Worm (Caenorhabditis elegans): ENCODE results near the gene Y77E11A.16.

Gene Y77E11A.16

DNA sequence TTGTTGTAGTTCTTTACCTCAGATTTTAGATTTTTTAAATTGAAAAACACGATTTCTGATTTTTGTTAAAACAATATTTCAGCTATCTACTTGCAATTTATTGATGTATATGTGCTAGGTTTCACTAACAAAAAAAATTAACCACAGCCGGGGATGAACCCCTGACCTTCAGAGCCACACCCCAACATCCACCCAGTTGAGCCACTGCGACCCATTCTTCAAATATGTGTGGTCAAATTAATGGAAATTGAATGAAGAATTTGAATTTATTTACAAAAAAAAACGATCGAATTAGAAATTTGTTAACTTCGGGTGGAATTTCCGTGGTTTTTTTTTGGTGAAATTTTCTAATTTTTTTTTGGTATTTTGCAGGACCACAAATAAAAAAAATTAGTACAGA lies 6.6 kb upstream of the Y77E11A.16 start:
- no peak for TF ChIP-seq tab-1 (GFP tag; IDR thresholded peaks at IDR 0.05)

DNA sequence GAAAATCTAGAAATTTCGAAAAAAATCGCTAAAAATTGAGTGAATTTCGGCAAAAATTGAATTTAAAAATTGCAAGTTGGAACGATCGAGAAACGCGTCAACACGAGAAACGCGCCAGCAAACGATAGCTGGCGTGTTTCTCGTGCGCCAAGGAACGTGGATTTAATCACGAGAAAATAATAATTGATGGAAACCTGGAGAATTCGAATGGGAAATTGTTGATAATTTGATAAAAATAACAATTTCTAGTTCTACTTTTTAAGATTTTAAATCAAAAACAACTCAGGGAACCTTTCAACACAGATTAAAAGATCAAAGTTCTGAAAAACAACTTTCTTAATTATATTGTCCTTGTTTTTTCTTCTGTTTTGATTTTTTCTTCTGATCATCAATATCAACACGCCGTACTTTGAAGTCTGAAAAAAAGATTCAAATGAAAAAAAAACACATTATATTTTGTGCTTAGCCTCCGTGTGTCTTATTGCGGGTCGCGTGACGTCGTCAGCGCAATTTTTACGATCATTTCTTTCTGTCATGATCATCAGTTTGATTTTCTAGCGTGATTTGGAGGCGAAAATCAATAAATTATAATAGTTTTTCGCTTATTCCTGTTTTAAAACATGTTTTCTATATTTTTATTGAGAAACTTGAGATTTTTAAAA lies 10.9 kb downstream of the Y77E11A.16 start, which contains the start of gene npp-20:
TSS of gene npp-20 (minus strand) at position 6 of the 662 bp plus-strand sequence.
- TF ChIP-seq tab-1 (GFP tag; IDR thresholded peaks at IDR 0.05) (no peak), T22C8.4 (GFP tag; IDR thresholded peaks at IDR 0.05) (no peak), ztf-23 (GFP tag; IDR thresholded peaks at IDR 0.05) (no peak), cog-1 (tag; optimal IDR thresholded peaks at IDR 0.05) (no peak), ref-1 (GFP tag; conservative IDR thresholded peaks at IDR 0.05) (no peak), ztf-29 (GFP tag; IDR thresholded peaks at IDR 0.05) (no peak), klf-2 (GFP tag; conservative IDR thresholded peaks at IDR 0.05) (no peak)

DNA sequence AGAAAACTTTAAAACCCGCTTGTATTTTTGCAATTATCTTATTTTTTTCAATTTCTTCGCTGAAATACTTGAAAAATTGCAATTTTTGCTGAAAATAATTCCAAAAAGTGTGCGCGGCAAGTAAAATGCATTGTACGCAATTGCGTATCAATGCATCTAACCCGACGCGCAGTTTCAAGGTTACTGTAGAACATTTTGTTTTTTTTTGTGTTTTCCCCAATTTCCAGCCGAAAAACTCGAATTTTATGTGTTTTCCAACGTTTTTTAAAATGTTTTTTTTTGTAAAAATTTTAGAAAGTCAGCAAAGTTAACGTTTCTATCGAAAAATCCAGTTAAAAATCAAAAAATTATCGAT lies 11.4 kb downstream of the Y77E11A.16 start:
- TF ChIP-seq cog-1 (tag; optimal IDR thresholded peaks at IDR 0.05) (no peak), med-1 (GFP tag; optimal IDR thresholded peaks at IDR 0.05; ENCODE audit: insufficient read depth) (no peak), tab-1 (GFP tag; IDR thresholded peaks at IDR 0.05) (no peak), ztf-23 (GFP tag; IDR thresholded peaks at IDR 0.05) (no peak), T22C8.4 (GFP tag; IDR thresholded peaks at IDR 0.05) (no peak), ztf-29 (GFP tag; IDR thresholded peaks at IDR 0.05) (no peak), flt-1 (GFP tag; IDR thresholded peaks at IDR 0.05) (no peak), ref-1 (GFP tag; conservative IDR thresholded peaks at IDR 0.05) (no peak), klf-2 (GFP tag; conservative IDR thresholded peaks at IDR 0.05) (no peak)

DNA sequence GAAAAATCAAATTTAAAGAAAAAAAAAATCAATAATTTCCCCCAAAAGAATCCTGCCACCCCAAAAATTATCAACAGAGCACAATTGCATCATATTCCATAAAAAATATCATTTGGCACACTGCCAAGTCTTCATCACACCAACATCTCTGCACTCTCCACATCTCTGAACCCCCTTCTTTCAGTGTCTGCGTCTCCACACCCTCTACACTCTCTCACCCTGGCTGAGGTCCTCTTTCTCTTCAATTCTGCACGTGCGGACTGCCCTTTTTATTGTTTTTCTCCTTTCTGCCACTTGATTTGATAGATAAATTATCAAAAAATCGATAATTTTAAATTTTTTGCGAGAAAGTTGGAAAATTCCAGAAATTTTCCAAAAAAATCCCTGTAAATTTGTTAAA lies 12.2 kb downstream of the Y77E11A.16 start, which contains the start of gene hxk-3:
TSS of gene hxk-3 (plus strand) at position 179 of the 400 bp plus-strand sequence.
- TF ChIP-seq ref-1 (GFP tag; conservative IDR thresholded peaks at IDR 0.05) (peak; percentile 22; the same call in 1 of the 2 replicates), tab-1 (GFP tag; IDR thresholded peaks at IDR 0.05) (no peak)

DNA sequence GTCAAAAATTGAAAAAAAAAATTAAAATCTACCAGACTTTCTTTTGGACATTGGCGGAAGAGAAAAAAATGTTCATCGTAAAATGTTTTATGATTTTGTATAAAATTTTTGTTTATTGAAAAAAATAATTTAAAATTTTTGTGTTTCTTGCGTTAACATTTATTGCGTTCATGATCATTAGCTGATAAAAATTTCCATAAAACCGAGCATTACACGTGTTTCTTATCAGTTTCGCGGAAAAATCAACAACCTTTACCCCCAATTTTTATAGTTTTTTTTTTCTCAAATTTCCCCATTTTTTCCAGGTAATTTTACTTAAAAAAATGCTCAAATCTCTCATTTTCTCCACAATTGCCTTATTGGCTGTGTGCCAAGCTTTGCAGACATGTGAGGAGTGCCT lies 25.0 kb downstream of the Y77E11A.16 start, which contains the start of gene txt-4:
TSS of gene txt-4 (plus strand) at position 324 of the 400 bp plus-strand sequence.
- TF ChIP-seq T22C8.4 (GFP tag; IDR thresholded peaks at IDR 0.05) = no peak
- no peak for TF ChIP-seq med-1 (GFP tag; optimal IDR thresholded peaks at IDR 0.05; ENCODE audit: insufficient read depth)
- TF ChIP-seq cog-1 (tag; optimal IDR thresholded peaks at IDR 0.05) = no peak
- no peak for TF ChIP-seq ztf-23 (GFP tag; IDR thresholded peaks at IDR 0.05)
- no peak for TF ChIP-seq klf-2 (GFP tag; conservative IDR thresholded peaks at IDR 0.05)
- TF ChIP-seq ztf-29 (GFP tag; IDR thresholded peaks at IDR 0.05) = no peak
- no peak for TF ChIP-seq flt-1 (GFP tag; IDR thresholded peaks at IDR 0.05)
- TF ChIP-seq ref-1 (GFP tag; conservative IDR thresholded peaks at IDR 0.05) = no peak
- TF ChIP-seq tab-1 (GFP tag; IDR thresholded peaks at IDR 0.05) = no peak

DNA sequence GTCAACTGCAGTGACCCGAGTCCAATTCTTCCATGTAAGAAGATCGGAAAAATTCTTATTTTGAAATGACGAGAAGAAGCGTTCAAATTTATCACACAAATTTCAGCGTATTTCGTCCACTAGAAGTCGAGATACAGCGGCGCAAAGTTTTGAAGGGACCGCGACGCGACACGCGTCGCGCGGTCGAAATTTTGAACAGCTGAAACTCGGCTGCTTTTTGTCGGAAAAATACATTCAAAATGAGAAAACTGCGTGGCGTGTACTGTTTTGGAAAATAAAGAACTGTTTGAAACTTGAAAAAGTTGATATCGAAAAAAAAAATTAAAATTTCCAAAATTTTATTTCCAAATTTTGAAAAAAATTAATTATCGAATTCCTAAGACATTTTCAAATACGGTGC lies 27.7 kb downstream of the Y77E11A.16 start:
- TF ChIP-seq klf-2 (GFP tag; conservative IDR thresholded peaks at IDR 0.05) (no peak), cog-1 (tag; optimal IDR thresholded peaks at IDR 0.05) (no peak), med-1 (GFP tag; optimal IDR thresholded peaks at IDR 0.05; ENCODE audit: insufficient read depth) (no peak), ztf-29 (GFP tag; IDR thresholded peaks at IDR 0.05) (no peak), ztf-23 (GFP tag; IDR thresholded peaks at IDR 0.05) (no peak), ref-1 (GFP tag; conservative IDR thresholded peaks at IDR 0.05) (no peak), tab-1 (GFP tag; IDR thresholded peaks at IDR 0.05) (no peak), T22C8.4 (GFP tag; IDR thresholded peaks at IDR 0.05) (no peak), flt-1 (GFP tag; IDR thresholded peaks at IDR 0.05) (no peak)

DNA sequence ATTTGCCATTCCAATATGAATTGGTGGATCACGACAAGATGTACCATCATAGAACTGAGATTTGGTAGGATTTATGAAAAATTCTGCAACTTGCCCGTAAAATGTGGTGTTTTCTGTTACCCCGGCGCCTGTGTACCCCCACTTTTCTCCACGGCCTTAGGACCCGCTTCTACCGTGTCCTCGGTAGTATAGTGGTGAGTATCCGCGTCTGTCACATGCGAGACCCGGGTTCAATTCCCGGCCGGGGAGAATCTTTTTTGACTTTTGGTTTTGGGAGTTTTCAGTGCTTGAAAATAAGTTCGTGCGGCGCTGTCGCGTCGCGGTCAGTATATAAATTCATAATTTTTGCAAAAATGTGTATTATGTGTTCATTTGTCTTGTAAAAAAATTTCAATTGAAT lies 29.2 kb downstream of the Y77E11A.16 start:
- peak; percentile 46; the same call in 1 of the 2 replicates for TF ChIP-seq ref-1 (GFP tag; conservative IDR thresholded peaks at IDR 0.05)
- TF ChIP-seq T22C8.4 (GFP tag; IDR thresholded peaks at IDR 0.05) = no peak
- TF ChIP-seq med-1 (GFP tag; optimal IDR thresholded peaks at IDR 0.05; ENCODE audit: insufficient read depth) = no peak
- TF ChIP-seq klf-2 (GFP tag; conservative IDR thresholded peaks at IDR 0.05) = 0 out of 2 replicates have a peak, but pooled peaks have one; percentile 31
- peak; percentile 55; the same call in 1 of the 2 replicates for TF ChIP-seq flt-1 (GFP tag; IDR thresholded peaks at IDR 0.05)
- TF ChIP-seq ztf-29 (GFP tag; IDR thresholded peaks at IDR 0.05) = 0 out of 2 replicates have a peak, but pooled peaks have one; percentile 50
- TF ChIP-seq tab-1 (GFP tag; IDR thresholded peaks at IDR 0.05) = peak; percentile 71; the same call in 1 of the 2 replicates
- peak; percentile 59; the same call in 1 of the 2 replicates for TF ChIP-seq ztf-23 (GFP tag; IDR thresholded peaks at IDR 0.05)
- TF ChIP-seq cog-1 (tag; optimal IDR thresholded peaks at IDR 0.05) = no peak

DNA sequence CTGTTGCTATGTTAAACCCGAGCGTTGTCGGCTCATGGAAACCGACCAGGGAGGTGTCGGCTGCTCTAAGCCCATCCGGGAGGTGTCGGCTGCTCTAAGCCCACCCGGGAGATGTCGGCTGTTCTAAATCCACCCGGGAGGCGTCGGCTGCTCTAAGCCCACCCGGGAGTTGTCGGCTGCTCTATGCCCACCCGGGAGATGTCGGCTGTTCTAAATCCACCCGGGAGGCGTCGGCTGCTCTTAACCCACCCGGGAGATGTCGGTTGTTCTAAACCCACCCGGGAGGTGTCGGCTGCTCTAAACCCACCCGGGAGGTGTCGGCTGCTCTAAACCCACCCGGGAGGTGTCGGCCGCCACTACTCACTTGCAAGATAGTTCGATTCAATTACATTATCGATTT lies 30.7 kb downstream of the Y77E11A.16 start:
- TF ChIP-seq ztf-23 (GFP tag; IDR thresholded peaks at IDR 0.05) = no peak
- TF ChIP-seq klf-2 (GFP tag; conservative IDR thresholded peaks at IDR 0.05) = no peak
- TF ChIP-seq flt-1 (GFP tag; IDR thresholded peaks at IDR 0.05) = no peak
- no peak for TF ChIP-seq T22C8.4 (GFP tag; IDR thresholded peaks at IDR 0.05)
- no peak for TF ChIP-seq cog-1 (tag; optimal IDR thresholded peaks at IDR 0.05)
- TF ChIP-seq ref-1 (GFP tag; conservative IDR thresholded peaks at IDR 0.05) = no peak
- TF ChIP-seq med-1 (GFP tag; optimal IDR thresholded peaks at IDR 0.05; ENCODE audit: insufficient read depth) = no peak
- no peak for TF ChIP-seq ztf-29 (GFP tag; IDR thresholded peaks at IDR 0.05)
- TF ChIP-seq tab-1 (GFP tag; IDR thresholded peaks at IDR 0.05) = no peak

DNA sequence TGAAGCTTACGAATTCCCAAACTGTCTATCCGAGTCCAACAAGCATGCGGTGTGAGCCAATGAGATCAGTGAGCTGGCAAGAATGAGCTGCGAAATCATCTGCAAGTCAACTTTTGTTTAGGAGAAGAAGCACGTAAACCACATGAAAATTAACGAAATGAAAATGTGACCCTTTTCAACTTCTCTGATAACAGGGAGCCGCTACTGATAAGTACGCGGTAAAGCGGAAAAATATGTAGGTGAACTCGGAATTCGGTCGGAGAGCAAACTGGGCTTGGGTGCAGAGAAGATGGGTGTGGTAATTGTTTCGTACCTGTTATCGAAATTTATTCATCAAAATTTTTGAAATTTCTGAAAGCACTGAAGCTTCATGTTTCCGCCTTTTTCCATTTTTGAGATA lies 31.3 kb downstream of the Y77E11A.16 start, which contains the start of gene clec-172:
TSS of gene clec-172 (minus strand) at position 101 of the 400 bp plus-strand sequence.
- TF ChIP-seq ztf-23 (GFP tag; IDR thresholded peaks at IDR 0.05) (no peak), T22C8.4 (GFP tag; IDR thresholded peaks at IDR 0.05) (no peak), cog-1 (tag; optimal IDR thresholded peaks at IDR 0.05) (no peak), ref-1 (GFP tag; conservative IDR thresholded peaks at IDR 0.05) (no peak), flt-1 (GFP tag; IDR thresholded peaks at IDR 0.05) (no peak), ztf-29 (GFP tag; IDR thresholded peaks at IDR 0.05) (no peak), klf-2 (GFP tag; conservative IDR thresholded peaks at IDR 0.05) (no peak), med-1 (GFP tag; optimal IDR thresholded peaks at IDR 0.05; ENCODE audit: insufficient read depth) (no peak), tab-1 (GFP tag; IDR thresholded peaks at IDR 0.05) (no peak)

DNA sequence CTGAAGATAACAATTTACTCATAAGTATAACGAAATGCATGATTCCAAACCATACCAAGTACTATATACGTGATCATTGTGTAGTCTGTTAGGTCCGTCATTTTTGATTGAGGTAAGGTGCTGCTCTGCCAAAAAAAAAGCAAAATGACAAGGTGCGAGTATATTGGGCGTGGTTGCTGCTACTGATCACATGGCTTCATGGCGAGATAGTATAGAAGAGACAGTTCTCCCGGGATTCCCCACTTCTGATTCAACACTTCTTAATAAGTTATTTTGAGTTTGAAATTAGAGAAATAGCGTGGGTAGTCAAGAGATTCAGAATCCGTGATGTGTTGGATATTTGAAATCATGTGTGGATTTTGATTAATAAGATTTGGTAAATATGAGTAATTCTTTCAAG lies 36.0 kb downstream of the Y77E11A.16 start, which contains the start of gene K03H6.4:
TSS of gene K03H6.4 (minus strand) at position 101 of the 400 bp plus-strand sequence.
- TF ChIP-seq cog-1 (tag; optimal IDR thresholded peaks at IDR 0.05) = no peak
- no peak for TF ChIP-seq tab-1 (GFP tag; IDR thresholded peaks at IDR 0.05)
- TF ChIP-seq klf-2 (GFP tag; conservative IDR thresholded peaks at IDR 0.05) = no peak

Data from whole organism, midembryonic.